Worm (Caenorhabditis elegans) whole organism, late embryonic: Measurements from ENCODE around the gene srg-11.

Experiments
- C08G9.2 ChIP-seq: sonication (generic microtip); optimal IDR thresholded peaks from 2 replicates; lab custom pipeline; 2016; ENCODE audit warnings: mild to moderate bottlenecking, missing genetic modification characterization, moderate library complexity, missing compliant biosample characterization
- C38D4.7 ChIP-seq: fragments of 200-800 bp; sonication (Bioruptor generic); optimal IDR thresholded peaks from 2 replicates; lab custom pipeline; 2018; ENCODE audit warnings: mild to moderate bottlenecking, missing genetic modification characterization, moderate library complexity, missing compliant biosample characterization
- K02D7.2 ChIP-seq: sonication (generic microtip); optimal IDR thresholded peaks from 2 replicates; lab custom pipeline; 2017; ENCODE audit warnings: mild to moderate bottlenecking, missing genetic modification characterization, missing compliant biosample characterization
- T23F11.4 ChIP-seq: fragments of 200-800 bp; sonication (Bioruptor generic); optimal IDR thresholded peaks from 2 replicates; lab custom pipeline; 2018; ENCODE audit warnings: mild to moderate bottlenecking, missing genetic modification characterization, missing compliant biosample characterization
- ahr-1 ChIP-seq: sonication (generic microtip); optimal IDR thresholded peaks from 2 replicates; lab custom pipeline; 2016; ENCODE audit warnings: missing genetic modification characterization, missing compliant biosample characterization
- ama-1 ChIP-seq: fragments of 150-350 bp; optimal IDR thresholded peaks from 2 replicates; lab custom pipeline; 2014
- ceh-14 ChIP-seq: sonication (generic microtip); optimal IDR thresholded peaks from 2 replicates; lab custom pipeline; 2016; ENCODE audit warnings: missing genotype, missing genetic modification characterization, missing compliant biosample characterization
- ceh-2 ChIP-seq: sonication (generic microtip); optimal IDR thresholded peaks from 2 replicates; lab custom pipeline; 2016; ENCODE audit warnings: missing genotype, missing genetic modification characterization, missing compliant biosample characterization
- ceh-22 ChIP-seq: sonication (generic microtip); optimal IDR thresholded peaks from 2 replicates; lab custom pipeline; 2017; ENCODE audit warnings: missing biosample characterization, missing genetic modification characterization
- ceh-31 ChIP-seq: sonication (generic microtip); optimal IDR thresholded peaks from 2 replicates; lab custom pipeline; 2016; ENCODE audit warnings: missing genetic modification characterization, missing compliant biosample characterization
- ceh-34 ChIP-seq: sonication (generic microtip); optimal IDR thresholded peaks from 2 replicates; lab custom pipeline; 2016; ENCODE audit warnings: mild to moderate bottlenecking, missing genetic modification characterization, missing compliant biosample characterization
- ceh-48 ChIP-seq: sonication (generic microtip); optimal IDR thresholded peaks from 2 replicates; lab custom pipeline; 2016; ENCODE audit warnings: missing genetic modification characterization, inconsistent platforms, missing compliant biosample characterization
- che-1 ChIP-seq: sonication (generic microtip); optimal IDR thresholded peaks from 2 replicates; lab custom pipeline; 2016; ENCODE audit warnings: mild to moderate bottlenecking, missing genetic modification characterization, missing compliant biosample characterization
- dve-1 ChIP-seq: sonication (generic microtip); optimal IDR thresholded peaks from 2 replicates; lab custom pipeline; 2017; ENCODE audit warnings: antibody characterized with exemption, mild to moderate bottlenecking, missing genetic modification characterization, missing compliant biosample characterization
- ets-4 ChIP-seq: sonication (generic microtip); optimal IDR thresholded peaks from 2 replicates; lab custom pipeline; 2016; ENCODE audit warnings: missing genetic modification characterization, missing compliant biosample characterization
- gmeb-2 ChIP-seq: sonication (generic microtip); optimal IDR thresholded peaks from 2 replicates; lab custom pipeline; 2016; ENCODE audit warnings: missing genetic modification characterization, inconsistent platforms, missing compliant biosample characterization
- hlh-13 ChIP-seq: fragments of 200-800 bp; sonication (Bioruptor generic); optimal IDR thresholded peaks from 2 replicates; lab custom pipeline; 2018; ENCODE audit warnings: mild to moderate bottlenecking, missing genetic modification characterization, missing compliant biosample characterization
- hlh-15 ChIP-seq: sonication (generic microtip); optimal IDR thresholded peaks from 2 replicates; lab custom pipeline; 2016; ENCODE audit warnings: missing genetic modification characterization, missing compliant biosample characterization
- hlh-30 ChIP-seq: sonication (generic microtip); optimal IDR thresholded peaks from 2 replicates; lab custom pipeline; 2017; ENCODE audit warnings: antibody characterized with exemption, missing genetic modification characterization, missing compliant biosample characterization; ENCODE audit not compliant: insufficient read depth
- hlh-6 ChIP-seq: sonication (generic microtip); optimal IDR thresholded peaks from 2 replicates; lab custom pipeline; 2016; ENCODE audit warnings: missing genotype, missing genetic modification characterization, missing compliant biosample characterization
- hlh-8 ChIP-seq: sonication (generic microtip); optimal IDR thresholded peaks from 2 replicates; lab custom pipeline; 2016; ENCODE audit warnings: missing genotype, missing genetic modification characterization, missing compliant biosample characterization
- lim-6 ChIP-seq: sonication (generic microtip); optimal IDR thresholded peaks from 2 replicates; lab custom pipeline; 2016; ENCODE audit warnings: missing genetic modification characterization, missing compliant biosample characterization
- lin-11 ChIP-seq: fragments of 200-800 bp; sonication (Bioruptor generic); optimal IDR thresholded peaks from 2 replicates; lab custom pipeline; 2018; ENCODE audit warnings: mild to moderate bottlenecking, missing genetic modification characterization, missing compliant biosample characterization
- madf-2 ChIP-seq: sonication (generic microtip); optimal IDR thresholded peaks from 2 replicates; lab custom pipeline; 2017; ENCODE audit warnings: missing genetic modification characterization, missing compliant biosample characterization
- mec-3 ChIP-seq: sonication (generic microtip); optimal IDR thresholded peaks from 2 replicates; lab custom pipeline; 2016; ENCODE audit warnings: borderline replicate concordance, missing genetic modification characterization, missing compliant biosample characterization
- nhr-11 ChIP-seq: fragments of 150-350 bp; optimal IDR thresholded peaks from 2 replicates; lab custom pipeline; 2014; ENCODE audit warnings: missing biosample characterization, missing genetic modification characterization
- npax-4 ChIP-seq: sonication (generic microtip); optimal IDR thresholded peaks from 2 replicates; lab custom pipeline; 2016; ENCODE audit warnings: missing genetic modification characterization, missing compliant biosample characterization
- pat-9 ChIP-seq: fragments of 200-800 bp; sonication (Bioruptor generic); optimal IDR thresholded peaks from 2 replicates; lab custom pipeline; 2018; ENCODE audit warnings: mild to moderate bottlenecking, missing genetic modification characterization, moderate library complexity, missing compliant biosample characterization
- pax-1 ChIP-seq: fragments of 150-350 bp; optimal IDR thresholded peaks from 2 replicates; lab custom pipeline; 2014; ENCODE audit warnings: missing biosample characterization, missing genetic modification characterization
- pha-2 ChIP-seq: sonication (generic microtip); optimal IDR thresholded peaks from 2 replicates; lab custom pipeline; 2017; ENCODE audit warnings: mild to moderate bottlenecking, missing genetic modification characterization, missing compliant biosample characterization
- ref-2 ChIP-seq: sonication (generic microtip); optimal IDR thresholded peaks from 2 replicates; lab custom pipeline; 2016; ENCODE audit warnings: missing genetic modification characterization, missing compliant biosample characterization
- rnt-1 ChIP-seq: sonication (generic microtip); optimal IDR thresholded peaks from 2 replicates; lab custom pipeline; 2016; ENCODE audit warnings: missing genetic modification characterization, missing compliant biosample characterization
- sdc-2 ChIP-seq: sonication (generic microtip); optimal IDR thresholded peaks from 2 replicates; lab custom pipeline; 2016; ENCODE audit warnings: missing genotype, missing genetic modification characterization, missing compliant biosample characterization
- sox-2 ChIP-seq: fragments of 200-800 bp; sonication (Bioruptor generic); IDR thresholded peaks from 2 replicates; pipeline ENCODE4 v1.3.6; 2022; ENCODE audit warnings: missing genetic modification reagents, missing genetic modification characterization, missing compliant biosample characterization
- sox-4 ChIP-seq: sonication (generic microtip); optimal IDR thresholded peaks from 2 replicates; lab custom pipeline; 2017; ENCODE audit warnings: mild to moderate bottlenecking, missing genetic modification characterization, inconsistent platforms, missing compliant biosample characterization
- tbx-2 ChIP-seq: sonication (generic microtip); optimal IDR thresholded peaks from 2 replicates; lab custom pipeline; 2016; ENCODE audit warnings: missing genetic modification characterization, missing compliant biosample characterization
- tbx-7 ChIP-seq: sonication (generic microtip); optimal IDR thresholded peaks from 2 replicates; lab custom pipeline; 2016; ENCODE audit warnings: missing genotype, missing genetic modification characterization, missing compliant biosample characterization
- ttx-3 ChIP-seq: sonication (generic microtip); optimal IDR thresholded peaks from 2 replicates; lab custom pipeline; 2016; ENCODE audit warnings: missing genetic modification reagents, missing genetic modification characterization, missing compliant biosample characterization
- unc-42 ChIP-seq: sonication (generic microtip); optimal IDR thresholded peaks from 2 replicates; lab custom pipeline; 2016; ENCODE audit warnings: missing genotype, missing genetic modification characterization, missing compliant biosample characterization
- unc-55 ChIP-seq: sonication (generic microtip); optimal IDR thresholded peaks from 2 replicates; lab custom pipeline; 2017; ENCODE audit warnings: missing biosample characterization, missing genetic modification reagents, missing genetic modification characterization
- zip-5 ChIP-seq: sonication (generic microtip); optimal IDR thresholded peaks from 2 replicates; lab custom pipeline; 2016; ENCODE audit warnings: missing genetic modification characterization, missing compliant biosample characterization
- ztf-16 ChIP-seq: sonication (generic microtip); optimal IDR thresholded peaks from 2 replicates; lab custom pipeline; 2017; ENCODE audit warnings: missing genetic modification characterization, missing compliant biosample characterization

srg-11 gene

DNA sequence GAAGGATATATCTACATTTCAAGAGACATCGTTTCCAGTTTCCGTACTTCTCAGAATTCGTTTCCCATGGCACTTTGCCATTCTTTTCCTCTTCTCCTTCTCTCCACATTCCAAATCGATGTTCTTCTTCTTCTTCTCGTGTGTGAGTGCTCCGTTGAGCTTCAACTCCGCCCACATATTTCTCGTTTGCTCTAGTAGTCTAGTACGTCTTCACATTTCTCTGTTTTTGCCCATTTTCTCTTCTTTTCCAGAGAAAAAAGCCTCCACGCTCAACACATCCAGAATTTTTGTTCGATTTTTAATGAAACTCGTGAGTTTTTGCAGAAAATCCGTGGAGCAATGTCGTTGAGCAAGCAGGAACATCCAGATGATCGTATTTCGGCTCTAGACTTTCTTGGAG lies 29.1 kb downstream of the srg-11 start, which contains the start of gene T04A8.18:
T04A8.18 (plus strand) TSS at position 301 of the 400 bp plus-strand sequence.
- TF ChIP-seq C38D4.7 (no peak), hlh-8 (tag; lab: Kevin White, UChicago) (no peak), pat-9 (tag; lab: Kevin White, UChicago) (no peak), ceh-48 (no peak), hlh-6 (tag; lab: Kevin White, UChicago) (no peak), ttx-3 (tag; lab: Kevin White, UChicago) (no peak), che-1 (tag; lab: Kevin White, UChicago) (no peak), madf-2 (tag; lab: Kevin White, UChicago) (no peak), ceh-34 (tag; lab: Kevin White, UChicago) (no peak), T23F11.4 (GFP tag; lab: Kevin White, UChicago) (no peak), ceh-2 (tag; lab: Kevin White, UChicago) (no peak), sdc-2 (tag; lab: Kevin White, UChicago) (no peak), dve-1 (tag; lab: Kevin White, UChicago) (no peak)
- TF ChIP-seq, all 69 proteins: peak for 0

DNA sequence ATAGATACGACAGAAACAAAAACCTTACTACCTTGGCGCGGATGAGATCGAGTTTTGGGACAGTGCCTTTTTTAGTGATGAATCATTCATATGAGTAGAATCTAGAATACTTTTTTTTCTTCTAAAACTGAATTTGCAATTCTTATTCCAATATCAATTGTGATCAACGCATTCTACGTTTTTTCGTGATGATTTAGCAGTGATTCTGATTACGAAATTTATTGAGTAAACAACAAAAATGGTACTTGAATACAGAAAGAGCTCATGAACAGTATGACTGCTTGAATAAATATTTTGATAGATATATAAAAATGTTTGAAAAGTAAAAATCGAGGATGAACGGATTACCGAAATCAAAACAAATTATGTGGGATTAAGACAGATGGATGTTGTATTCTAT lies 35.3 kb downstream of the srg-11 start, which contains the start of gene him-18:
him-18 (minus strand) TSS at position 101 of the 400 bp plus-strand sequence.
- no peak for TF ChIP-seq ama-1 (lab: Kevin White, UChicago)
- TF ChIP-seq C08G9.2 (tag; lab: Kevin White, UChicago) = no peak
- no peak for TF ChIP-seq ceh-31 (tag; lab: Kevin White, UChicago)
- no peak for TF ChIP-seq lim-6 (tag; lab: Kevin White, UChicago)
- no peak for TF ChIP-seq ttx-3 (tag; lab: Kevin White, UChicago)
- TF ChIP-seq npax-4 (tag; lab: Kevin White, UChicago) = no peak
- no peak for TF ChIP-seq lin-11 (tag; lab: Kevin White, UChicago)
- TF ChIP-seq ztf-16 = no peak
- TF ChIP-seq rnt-1 (tag; lab: Kevin White, UChicago) = no peak
- no peak for TF ChIP-seq mec-3 (tag; lab: Kevin White, UChicago)
- TF ChIP-seq nhr-11 = no peak
- no peak for TF ChIP-seq ahr-1 (tag; lab: Kevin White, UChicago)
- no peak for TF ChIP-seq gmeb-2
- TF ChIP-seq sox-4 = no peak
- TF ChIP-seq hlh-13 (GFP tag; lab: Kevin White, UChicago) = no peak
- TF ChIP-seq ets-4 = no peak
- no peak for TF ChIP-seq unc-42 (tag; lab: Kevin White, UChicago)
- no peak for TF ChIP-seq pat-9 (tag; lab: Kevin White, UChicago)
- no peak for TF ChIP-seq pha-2 (tag; lab: Kevin White, UChicago)
- TF ChIP-seq ref-2 (tag; lab: Kevin White, UChicago) = no peak

DNA sequence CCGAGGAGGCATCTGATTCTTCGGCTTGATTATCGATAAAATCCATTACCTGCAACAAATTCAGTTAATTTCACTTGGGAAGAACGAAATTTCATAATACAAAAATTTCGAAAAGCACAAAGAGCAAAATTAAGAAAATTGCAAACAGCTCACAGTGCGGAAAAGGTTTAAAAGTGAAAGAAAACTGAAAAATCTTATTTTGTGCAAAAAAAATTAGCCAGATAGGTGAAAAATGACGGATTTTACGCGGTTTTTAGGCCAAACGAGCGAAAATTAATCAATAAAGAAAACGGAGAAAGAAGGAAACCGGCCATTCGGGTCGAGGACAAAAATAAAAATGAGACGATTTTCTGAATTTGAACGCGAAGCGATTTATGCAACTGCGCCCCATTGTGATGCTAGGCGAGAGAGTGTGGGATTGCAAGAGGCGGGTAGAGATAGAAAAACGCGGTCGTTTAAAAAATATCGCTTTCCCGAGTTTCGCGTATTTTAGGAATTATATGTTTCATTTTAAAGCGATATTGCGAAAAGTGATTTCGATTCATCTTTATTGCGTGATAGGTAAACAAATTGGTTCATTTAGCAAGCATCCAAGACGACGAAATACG lies 40.9 kb downstream of the srg-11 start, which contains the start of gene emb-5:
emb-5 (minus strand) TSS at position 51 of the 608 bp plus-strand sequence.
- TF ChIP-seq ceh-14 (tag; lab: Kevin White, UChicago) = no peak
- TF ChIP-seq unc-55 (GFP tag; lab: Kevin White, UChicago) = peak; percentile 21
- peak; percentile 1 for TF ChIP-seq tbx-2 (tag; lab: Kevin White, UChicago)
- TF ChIP-seq unc-42 (tag; lab: Kevin White, UChicago) = peak; percentile 36
- peak; percentile 43 for TF ChIP-seq pax-1 (tag; lab: Kevin White, UChicago)
- no peak for TF ChIP-seq zip-5 (tag; lab: Kevin White, UChicago)
- no peak for TF ChIP-seq hlh-30 (tag; lab: Kevin White, UChicago)
- no peak for TF ChIP-seq ceh-22 (tag; lab: Kevin White, UChicago)
- TF ChIP-seq tbx-7 (tag; lab: Kevin White, UChicago) = no peak
- TF ChIP-seq ceh-34 (tag; lab: Kevin White, UChicago) = peak; percentile 17
- TF ChIP-seq ceh-31 (tag; lab: Kevin White, UChicago) = peak; percentile 42
- TF ChIP-seq dve-1 (tag; lab: Kevin White, UChicago) = peak; percentile 22
- TF ChIP-seq K02D7.2 (tag; lab: Kevin White, UChicago) = no peak
- no peak for TF ChIP-seq hlh-15
- peak; percentile 29; the same call in 1 of the 2 replicates for TF ChIP-seq sox-2
- TF ChIP-seq madf-2 (tag; lab: Kevin White, UChicago) = no peak
